Worm (Caenorhabditis elegans): Measurements from ENCODE around the gene R06B9.5.

Gene R06B9.5

DNA sequence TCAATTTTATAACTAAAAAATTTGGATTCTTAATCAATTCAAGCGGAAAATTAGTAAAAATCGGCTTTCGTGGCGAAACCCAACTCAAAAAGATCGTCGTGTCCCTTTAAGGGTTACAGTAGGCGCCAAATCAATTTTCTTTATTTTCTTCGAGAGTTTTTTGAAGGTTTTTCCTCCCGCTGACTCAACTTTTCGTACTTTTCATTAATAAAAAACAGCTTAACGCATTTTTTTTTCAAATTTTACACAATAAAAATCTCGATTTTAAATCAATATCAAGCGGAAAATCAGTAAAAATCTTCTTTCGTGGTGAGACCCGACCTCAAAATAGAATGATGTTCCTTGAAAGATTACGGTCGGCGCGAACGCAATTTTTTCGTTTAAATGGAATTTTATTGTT lies 4.0 kb upstream of the R06B9.5 start:
- no peak for TF ChIP-seq unc-62 (GFP tag; optimal IDR thresholded peaks at IDR 0.05)

DNA sequence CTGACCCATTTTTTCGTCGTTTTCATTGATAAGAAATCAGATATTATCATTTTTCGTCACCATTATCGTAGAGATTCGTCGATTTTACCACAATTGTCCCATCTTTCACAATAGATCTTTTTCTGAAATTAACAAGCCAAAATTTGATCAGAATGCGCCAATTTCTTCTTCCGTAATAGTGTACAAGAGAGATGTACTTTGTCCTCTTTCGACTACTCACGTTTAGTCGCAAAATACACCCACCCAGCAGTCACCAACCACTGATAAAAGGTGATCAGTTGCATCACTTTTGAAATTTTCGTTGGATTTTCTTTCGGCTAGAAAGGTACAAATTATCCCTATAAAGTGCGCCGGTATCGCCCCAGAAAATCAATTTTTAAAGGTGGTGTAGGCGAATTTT lies 3.5 kb upstream of the R06B9.5 start:
- no peak for TF ChIP-seq unc-62 (GFP tag; optimal IDR thresholded peaks at IDR 0.05)

DNA sequence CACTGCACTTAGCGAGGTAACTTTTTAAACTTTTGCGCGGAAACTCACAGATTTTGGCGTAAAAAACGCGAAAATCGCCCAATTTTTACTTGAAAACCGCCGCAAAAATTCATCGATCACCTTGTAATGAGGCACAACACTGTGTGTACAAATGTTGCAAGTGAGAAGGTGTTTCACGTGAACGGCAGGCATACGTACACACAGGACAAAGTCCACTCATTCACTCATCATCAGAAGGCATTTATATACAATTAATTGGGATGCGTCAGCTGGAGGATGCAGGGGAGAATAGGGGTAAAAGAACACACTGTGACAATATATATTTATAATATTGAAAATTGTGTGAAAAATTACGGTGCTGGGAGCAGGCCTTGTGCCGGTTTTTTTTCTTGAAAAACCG lies 786 bp downstream of the R06B9.5 start:
- TF ChIP-seq unc-62 (GFP tag; optimal IDR thresholded peaks at IDR 0.05) = no peak

DNA sequence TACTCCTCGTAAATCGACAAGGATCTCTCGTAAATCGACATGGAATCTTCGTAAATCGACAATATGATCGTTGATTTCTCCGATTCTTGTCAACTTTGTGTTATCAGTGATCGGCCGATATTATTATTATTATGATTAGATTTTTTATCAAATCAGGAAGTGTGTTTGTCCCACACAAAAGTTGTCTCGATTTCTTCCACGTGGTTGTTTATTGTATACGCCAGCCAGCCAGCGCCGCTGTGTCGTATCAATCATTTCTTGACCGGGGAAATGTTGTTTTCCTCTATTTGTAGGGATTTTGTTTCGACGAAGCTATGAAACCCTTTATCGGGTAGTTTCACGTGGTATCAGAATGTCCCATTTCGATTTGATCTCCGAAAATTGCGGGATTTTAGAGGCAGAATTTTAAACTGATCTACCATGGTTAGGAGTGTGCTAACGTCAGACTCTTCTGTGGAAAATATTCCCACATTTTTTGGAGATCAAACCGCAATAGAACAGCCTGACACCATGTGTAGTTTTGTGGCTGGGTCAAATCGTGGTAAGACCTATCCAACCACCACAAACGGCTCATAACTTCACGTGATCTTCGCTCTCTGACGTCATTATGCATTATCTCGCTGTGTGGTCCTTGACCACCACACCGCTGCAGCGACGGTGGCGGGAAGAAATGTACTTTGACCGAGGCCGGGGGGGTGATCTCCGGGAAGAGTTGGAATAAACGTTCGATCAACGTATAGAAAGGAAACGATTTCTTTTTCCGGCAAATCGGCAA lies 1.8 kb downstream of the R06B9.5 start:
- TF ChIP-seq unc-62 (GFP tag; optimal IDR thresholded peaks at IDR 0.05) = no peak

DNA sequence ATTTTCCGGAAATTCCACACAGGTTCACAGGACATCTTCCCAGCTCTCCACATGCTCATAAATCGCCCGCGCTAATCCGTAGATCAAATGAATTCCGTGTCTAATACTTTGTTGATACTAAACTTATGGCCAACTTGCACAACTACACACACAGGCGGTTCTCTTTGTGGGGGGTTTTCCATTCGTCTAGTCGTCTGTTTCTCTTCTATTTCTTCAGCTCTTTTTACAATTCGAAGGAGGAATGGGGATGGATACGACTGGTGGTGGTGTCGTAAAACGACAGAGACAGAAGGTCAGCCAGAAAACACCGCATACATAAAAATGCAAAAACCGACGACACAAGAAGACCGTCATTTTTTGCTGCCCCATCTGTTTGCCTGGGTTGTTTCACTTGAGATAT lies 3.3 kb downstream of the R06B9.5 start:
- no peak for TF ChIP-seq unc-62 (GFP tag; optimal IDR thresholded peaks at IDR 0.05)

DNA sequence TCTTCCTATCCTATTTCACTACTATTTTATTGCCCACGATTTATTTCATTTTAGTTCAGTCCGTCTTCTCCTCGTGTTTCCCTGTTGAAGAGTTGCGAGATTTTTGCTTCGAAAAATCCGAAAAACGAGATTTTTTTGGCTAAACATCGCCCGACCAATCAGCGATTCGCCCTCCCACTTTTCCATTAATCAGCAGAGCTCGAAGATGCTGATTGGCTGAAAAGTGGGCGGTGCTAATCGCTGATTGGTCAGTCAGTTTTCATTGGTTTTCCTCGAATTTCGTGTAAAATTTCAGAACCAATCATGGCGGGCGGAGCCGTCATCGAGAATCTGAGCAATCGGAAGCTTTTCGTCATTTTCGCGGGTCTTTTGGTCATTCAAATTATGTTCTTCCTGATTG lies 5.3 kb downstream of the R06B9.5 start, which contains the start of gene mig-14:
Gene mig-14, plus strand, starts transcription at position 290 of the 400 bp plus-strand sequence.
- TF ChIP-seq unc-62 (GFP tag; optimal IDR thresholded peaks at IDR 0.05) = no peak

DNA sequence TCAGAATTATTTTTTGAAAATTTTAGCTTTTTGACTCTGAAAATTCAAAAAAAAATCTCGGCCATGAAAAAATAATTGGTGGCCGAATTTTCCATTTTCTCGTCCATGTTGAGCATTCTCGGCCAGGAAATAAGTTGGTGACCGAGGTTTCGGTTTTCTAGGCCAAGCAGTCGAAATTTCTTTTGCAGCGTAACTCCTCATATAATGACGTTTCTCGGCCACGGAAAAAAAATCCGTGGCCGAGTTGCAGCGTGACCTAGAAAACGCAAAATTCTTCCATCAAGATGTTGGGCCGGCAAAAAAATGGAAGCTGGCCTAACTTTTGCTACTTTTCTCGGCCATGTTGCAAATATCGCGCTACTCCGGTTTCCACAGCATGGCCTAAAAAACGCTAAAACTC lies 14.0 kb downstream of the R06B9.5 start:
- TF ChIP-seq unc-62 (GFP tag; optimal IDR thresholded peaks at IDR 0.05) = no peak

DNA sequence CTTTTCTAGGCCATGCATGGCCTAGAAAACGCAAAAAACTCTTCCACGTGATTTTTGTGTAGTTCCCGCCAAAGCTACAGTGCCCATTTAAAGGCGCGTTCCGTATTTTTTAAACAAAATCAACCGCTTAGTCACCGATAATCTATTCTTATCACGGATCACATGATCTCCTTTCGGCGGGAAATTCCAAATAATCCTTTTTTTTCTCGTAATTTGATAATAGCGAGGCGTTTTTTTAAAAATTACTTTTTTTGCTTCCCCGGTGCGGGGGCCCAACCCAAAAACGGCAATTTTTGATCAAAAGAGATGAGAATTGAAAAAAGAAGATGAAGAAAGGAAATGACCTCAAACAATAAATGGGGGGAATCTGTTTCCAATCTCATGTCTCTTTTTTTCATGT lies 14.9 kb downstream of the R06B9.5 start:
- no peak for TF ChIP-seq unc-62 (GFP tag; optimal IDR thresholded peaks at IDR 0.05)

DNA sequence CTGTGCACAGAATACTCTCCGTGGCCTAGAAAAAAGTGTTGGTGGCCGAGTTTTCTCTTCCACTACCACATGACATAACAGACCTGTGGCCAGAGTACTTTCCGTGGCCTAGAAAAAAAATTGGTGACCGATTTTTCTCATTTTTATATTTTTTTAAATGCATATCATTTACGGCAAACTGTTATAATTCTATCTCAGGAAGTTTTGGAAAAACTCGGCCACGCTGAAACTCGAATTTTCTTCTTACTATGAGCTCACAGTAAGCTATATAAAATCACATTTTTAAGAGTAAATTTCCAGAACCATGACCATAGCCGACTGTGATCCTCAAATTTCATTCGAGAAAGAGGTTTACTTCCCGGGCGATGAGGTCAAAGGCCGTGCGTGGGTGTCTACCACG lies 15.9 kb downstream of the R06B9.5 start, which contains the start of gene arrd-14:
Gene arrd-14, plus strand, starts transcription at position 301 of the 400 bp plus-strand sequence.
- no peak for TF ChIP-seq unc-62 (GFP tag; optimal IDR thresholded peaks at IDR 0.05)

DNA sequence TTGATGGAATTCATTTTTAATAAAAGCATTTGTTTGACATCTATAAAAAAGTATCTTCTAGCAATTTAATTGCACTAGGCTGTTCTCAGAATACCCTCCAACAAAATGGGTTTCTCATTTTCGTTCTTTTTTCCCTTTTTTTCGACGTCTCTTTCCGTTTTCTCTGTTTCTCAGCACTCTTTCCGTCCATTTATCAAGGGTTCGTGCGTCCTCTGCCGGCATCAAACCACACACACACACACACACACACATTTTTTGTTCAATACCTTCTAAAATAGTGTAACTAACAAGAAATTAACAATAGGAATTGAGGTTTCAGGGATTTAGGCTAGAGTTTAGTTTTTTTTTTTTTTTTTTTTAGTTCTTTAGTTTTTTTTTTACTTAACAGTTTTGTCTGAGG lies 20.1 kb downstream of the R06B9.5 start:
- TF ChIP-seq unc-62 (GFP tag; optimal IDR thresholded peaks at IDR 0.05) = no peak

DNA sequence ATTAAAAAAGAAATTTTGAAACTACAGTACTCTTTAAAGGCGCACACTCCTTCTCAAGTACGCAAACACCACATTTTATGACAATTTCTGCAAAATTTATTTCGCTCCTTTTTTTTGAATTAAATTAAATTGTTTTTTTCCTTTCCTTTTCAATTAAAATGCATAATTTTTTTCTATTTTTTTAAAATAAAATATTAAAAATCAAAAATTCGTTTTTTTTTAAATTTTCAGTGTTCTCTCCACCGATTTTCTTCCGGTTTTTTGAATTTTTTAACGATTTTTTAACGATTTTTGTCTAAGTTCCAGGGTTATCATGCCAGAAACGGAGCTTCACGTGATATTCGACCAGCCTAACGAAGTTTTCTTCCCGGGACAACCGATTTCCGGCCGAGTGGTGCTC lies 22.0 kb downstream of the R06B9.5 start, which contains the start of gene arrd-13:
Gene arrd-13, plus strand, starts transcription at position 301 of the 400 bp plus-strand sequence.
- no peak for TF ChIP-seq unc-62 (GFP tag; optimal IDR thresholded peaks at IDR 0.05)

DNA sequence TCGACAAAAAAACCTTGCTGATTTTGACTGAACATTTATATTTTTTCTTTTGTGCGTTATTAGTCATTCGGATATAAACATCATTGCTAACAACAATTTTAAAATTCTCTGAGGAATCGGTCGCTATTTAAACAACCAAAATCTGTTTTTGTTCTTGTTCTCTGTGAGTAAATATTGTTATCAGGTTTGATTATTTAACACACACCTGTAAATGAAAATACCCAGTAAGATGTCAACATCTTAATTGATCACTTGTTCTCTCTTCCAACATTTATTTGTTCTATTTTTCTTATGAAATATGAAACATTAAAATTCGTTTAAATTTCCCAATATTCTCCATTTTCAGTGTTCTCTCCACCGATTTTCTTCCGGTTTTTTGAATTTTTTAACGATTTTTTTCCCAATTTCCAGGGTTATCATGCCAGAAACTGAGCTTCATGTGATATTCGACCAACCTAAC lies 26.9 kb downstream of the R06B9.5 start, which contains the start of gene arrd-11:
Gene arrd-11, plus strand, starts transcription at position 410 of the 460 bp plus-strand sequence.
- TF ChIP-seq unc-62 (GFP tag; optimal IDR thresholded peaks at IDR 0.05) = no peak

DNA sequence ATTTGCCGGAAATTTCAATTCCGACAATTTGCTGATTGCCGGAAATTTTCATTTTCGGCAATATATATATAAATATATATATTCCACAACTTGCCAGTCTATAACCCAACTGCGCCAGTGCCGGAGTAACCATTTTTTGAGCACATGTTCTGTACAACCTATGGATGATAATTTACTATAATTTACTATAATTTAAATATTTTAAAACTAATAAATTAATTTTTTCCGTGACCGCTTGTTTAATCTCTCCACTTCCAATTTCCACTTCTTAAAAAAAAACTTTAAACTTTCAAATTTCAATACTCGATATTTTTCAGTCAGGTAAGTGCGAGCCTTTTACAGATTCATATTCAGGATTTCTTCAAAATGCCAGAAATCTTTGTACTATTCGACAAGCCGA lies 29.8 kb downstream of the R06B9.5 start, which contains the start of gene arrd-12:
Gene arrd-12, plus strand, starts transcription at position 301 of the 400 bp plus-strand sequence.
- no peak for TF ChIP-seq unc-62 (GFP tag; optimal IDR thresholded peaks at IDR 0.05)

DNA sequence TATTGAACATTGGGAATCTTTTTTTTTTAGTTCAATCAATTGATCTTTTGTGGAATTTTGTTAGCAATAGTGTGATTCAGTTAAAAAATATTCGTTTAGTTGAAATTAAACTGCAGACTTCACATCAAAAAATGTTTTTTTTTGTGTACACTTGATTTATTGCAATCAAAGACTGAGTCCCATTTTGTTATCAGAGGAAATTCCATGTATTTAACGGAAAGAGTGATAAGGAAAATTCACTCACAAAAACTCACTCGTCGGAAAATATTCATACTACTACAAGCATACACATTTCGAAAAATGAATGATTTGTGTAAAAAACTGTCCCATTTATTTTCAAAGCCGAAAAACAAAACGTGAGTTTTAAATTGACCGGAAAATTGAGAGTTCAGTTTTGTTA lies 35.2 kb downstream of the R06B9.5 start, which contains the start of gene C01B9.1:
Gene C01B9.1, plus strand, starts transcription at position 241 of the 400 bp plus-strand sequence.
- no peak for TF ChIP-seq unc-62 (GFP tag; optimal IDR thresholded peaks at IDR 0.05)

DNA sequence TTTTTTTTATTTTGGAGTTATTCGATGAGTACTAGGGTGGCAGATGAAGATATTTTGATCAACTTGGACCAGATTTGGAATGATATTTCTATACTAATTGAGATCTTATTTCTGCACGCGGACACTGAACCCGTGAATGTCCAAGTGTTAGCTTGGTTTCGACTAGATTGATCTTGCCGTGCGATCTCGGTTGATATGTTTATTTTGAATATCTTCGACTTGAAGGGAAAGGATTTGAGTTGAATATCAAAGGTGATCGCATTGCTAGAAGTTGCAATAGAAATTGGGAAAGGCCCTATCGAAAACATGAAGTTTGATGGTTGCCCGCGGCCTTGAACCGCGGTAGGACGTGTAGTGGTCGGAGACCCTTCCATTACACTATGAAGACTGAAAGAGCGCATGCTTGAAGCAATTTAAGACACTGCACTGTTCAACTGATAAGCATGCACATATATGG lies 44.7 kb downstream of the R06B9.5 start:
- TF ChIP-seq unc-62 (GFP tag; optimal IDR thresholded peaks at IDR 0.05) = no peak

DNA sequence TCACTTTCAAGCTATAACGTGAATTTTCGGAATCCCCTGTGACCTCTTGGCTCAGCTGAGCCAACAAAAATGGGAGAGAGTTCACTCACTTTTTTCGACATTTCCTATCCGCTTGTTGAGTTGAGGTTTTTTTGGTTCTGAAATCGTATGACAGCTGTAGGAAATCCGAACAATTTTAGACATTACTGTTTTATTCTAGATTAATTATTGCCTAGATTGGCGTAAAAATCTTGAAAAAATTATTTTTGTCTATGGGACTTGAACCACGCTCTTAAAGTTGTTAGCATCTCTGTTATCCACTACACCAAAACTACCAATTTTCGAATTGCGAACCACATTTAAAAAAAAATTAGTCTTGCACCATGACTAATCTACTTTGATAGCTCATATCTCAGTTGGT lies 47.8 kb downstream of the R06B9.5 start, which contains the start of gene C01B9.4:
Gene C01B9.4, minus strand, starts transcription at position 101 of the 400 bp plus-strand sequence.
- no peak for TF ChIP-seq unc-62 (GFP tag; optimal IDR thresholded peaks at IDR 0.05)

DNA sequence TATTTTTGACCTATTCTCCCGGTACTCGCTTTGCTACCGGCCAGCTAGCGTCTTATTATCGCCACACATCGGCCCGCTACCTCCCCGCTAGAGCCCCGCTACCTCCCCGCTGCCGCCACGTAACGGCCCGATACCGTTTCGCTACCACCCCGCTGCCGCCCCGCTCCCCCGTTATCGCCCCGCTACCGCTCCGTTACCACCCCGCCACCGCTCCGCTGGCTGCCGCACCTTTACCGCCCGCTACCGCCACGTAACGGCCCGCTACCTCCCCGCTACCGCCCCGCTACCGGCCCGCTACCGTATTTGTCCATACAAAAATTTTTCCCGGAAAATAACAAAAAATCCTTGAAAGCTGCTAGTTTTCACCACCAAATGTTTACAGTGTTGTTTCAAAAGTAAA lies 49.5 kb downstream of the R06B9.5 start:
- no peak for TF ChIP-seq unc-62 (GFP tag; optimal IDR thresholded peaks at IDR 0.05)
